Fruit fly (Drosophila melanogaster) whole organism, embryonic: ENCODE measurements around the gene CG8419.

Source experiments
- Ada2b ChIP-seq: fragments of 200-800 bp; sonication (Bioruptor generic); IDR thresholded peaks from 2 replicates; pipeline ENCODE4 v1.3.6; 2022; ENCODE audit warnings: missing biosample characterization, missing genetic modification characterization
- CG10654 ChIP-seq: fragments of 200-800 bp; sonication (Bioruptor generic); optimal IDR thresholded peaks from 2 replicates; lab custom pipeline; 2016; ENCODE audit warnings: missing biosample characterization, missing genetic modification characterization
- CG13123 ChIP-seq: fragments of 200-800 bp; sonication (Bioruptor generic); optimal IDR thresholded peaks from 2 replicates; lab custom pipeline; 2016; ENCODE audit warnings: missing biosample characterization, missing genetic modification characterization
- CG1602 ChIP-seq: fragments of 200-800 bp; sonication (Bioruptor generic); optimal IDR thresholded peaks from 3 replicates; lab custom pipeline; 2016; ENCODE audit warnings: missing biosample characterization, missing genetic modification characterization
- CG18011 ChIP-seq: fragments of 200-800 bp; sonication (Bioruptor generic); optimal IDR thresholded peaks from 2 replicates; lab custom pipeline; 2017; ENCODE audit warnings: missing biosample characterization, missing genetic modification characterization, mild to moderate bottlenecking, moderate library complexity, missing genotype
- CG3065 ChIP-seq: fragments of 200-800 bp; sonication (Bioruptor generic); optimal IDR thresholded peaks from 2 replicates; lab custom pipeline; 2016; ENCODE audit warnings: missing biosample characterization, missing genetic modification characterization
- CG32767 ChIP-seq: fragments of 200-800 bp; sonication (Bioruptor generic); IDR thresholded peaks from 2 replicates; pipeline ENCODE4 v1.3.6; 2022; ENCODE audit warnings: missing biosample characterization, missing genetic modification characterization
- CG33557 ChIP-seq: fragments of 200-800 bp; sonication (Bioruptor generic); optimal IDR thresholded peaks from 2 replicates; lab custom pipeline; 2019; ENCODE audit warnings: missing biosample characterization, mild to moderate bottlenecking, missing genetic modification characterization, moderate library complexity
- CG3995 ChIP-seq: fragments of 200-800 bp; sonication (Bioruptor generic); optimal IDR thresholded peaks from 3 replicates; lab custom pipeline; 2016; ENCODE audit warnings: missing biosample characterization, missing genetic modification characterization
- CG6272 ChIP-seq: fragments of 200-800 bp; sonication (Bioruptor generic); IDR thresholded peaks from 2 replicates; pipeline ENCODE4 v1.3.6; 2022; ENCODE audit warnings: missing biosample characterization, missing genetic modification characterization
- CG6854 ChIP-seq: fragments of 200-800 bp; sonication (Bioruptor generic); optimal IDR thresholded peaks from 3 replicates; lab custom pipeline; 2017; ENCODE audit warnings: missing biosample characterization, mild to moderate bottlenecking, missing genetic modification characterization
- CG8281 ChIP-seq: fragments of 200-800 bp; sonication (Bioruptor generic); optimal IDR thresholded peaks from 2 replicates; lab custom pipeline; 2018; ENCODE audit warnings: missing biosample characterization, mild to moderate bottlenecking, missing genetic modification characterization, moderate library complexity
- CG8290 ChIP-seq, 3 experiments: fragments of 200-800 bp; sonication (Bioruptor generic); optimal IDR thresholded peaks; 2 replicates each; lab custom pipeline; 2016 to 2019; ENCODE audit warnings: missing biosample characterization in 3 of 3, missing genetic modification characterization in 3 of 3, mild to moderate bottlenecking in 2 of 3, moderate library complexity in 1 of 3
- CG9609 ChIP-seq: fragments of 200-800 bp; sonication (Bioruptor generic); optimal IDR thresholded peaks from 3 replicates; lab custom pipeline; 2016; ENCODE audit warnings: missing biosample characterization, missing genetic modification characterization
- CG9817 ChIP-seq: fragments of 200-800 bp; sonication (Bioruptor generic); optimal IDR thresholded peaks from 2 replicates; lab custom pipeline; 2018; ENCODE audit warnings: missing biosample characterization, mild to moderate bottlenecking, missing genetic modification characterization, moderate library complexity
- CHES-1-like ChIP-seq: fragments of 200-800 bp; sonication (Bioruptor generic); optimal IDR thresholded peaks from 2 replicates; lab custom pipeline; 2016; ENCODE audit warnings: missing biosample characterization, missing genetic modification characterization
- D ChIP-seq, 2 experiments: fragments of 200-800 bp in 1 of 2; fragments of >200 bp in 1 of 2; sonication (Bioruptor generic) in 1 of 2; optimal IDR thresholded peaks; 2 replicates in 1 of 2; 3 replicates in 1 of 2; lab custom pipeline; 2017; ENCODE audit warnings: mild to moderate bottlenecking in 1 of 2, missing biosample characterization in 1 of 2, missing genetic modification characterization in 1 of 2, missing genetic modification reagents in 1 of 2
- ERR ChIP-seq: fragments of 200-800 bp; sonication (Bioruptor generic); optimal IDR thresholded peaks from 2 replicates; lab custom pipeline; 2016; ENCODE audit warnings: missing biosample characterization, missing genetic modification characterization
- Gug ChIP-seq: fragments of 200-800 bp; sonication (Bioruptor generic); IDR thresholded peaks from 4 replicates; pipeline ENCODE4 v1.3.6; 2022; ENCODE audit warnings: missing biosample characterization, missing genetic modification characterization
- H15 ChIP-seq: fragments of 200-800 bp; sonication (Bioruptor generic); IDR thresholded peaks from 3 replicates; pipeline ENCODE4 v1.3.6; 2022; ENCODE audit warnings: missing biosample characterization, missing genetic modification characterization
- H2.0 ChIP-seq: fragments of 200-800 bp; sonication (Bioruptor generic); IDR thresholded peaks from 2 replicates; pipeline ENCODE4 v1.3.6; 2022; ENCODE audit warnings: missing biosample characterization, missing genetic modification characterization
- Lpt ChIP-seq: fragments of >200 bp; optimal IDR thresholded peaks from 2 replicates; lab custom pipeline; 2018; ENCODE audit warnings: missing biosample characterization, missing genetic modification characterization
- MTF-1 ChIP-seq: fragments of 200-800 bp; sonication (Bioruptor generic); optimal IDR thresholded peaks from 2 replicates; lab custom pipeline; 2018; ENCODE audit warnings: missing biosample characterization, mild to moderate bottlenecking, missing genetic modification characterization, borderline replicate concordance
- Mrtf ChIP-seq: fragments of 200-800 bp; sonication (Bioruptor generic); IDR thresholded peaks from 3 replicates; pipeline ENCODE4 v1.3.6; 2022; ENCODE audit warnings: missing biosample characterization, missing genetic modification characterization
- Neu2 ChIP-seq: fragments of 200-800 bp; sonication (Bioruptor generic); optimal IDR thresholded peaks from 3 replicates; lab custom pipeline; 2016; ENCODE audit warnings: missing biosample characterization, missing genetic modification characterization, borderline replicate concordance
- ara ChIP-seq: fragments of 200-800 bp; sonication (Bioruptor generic); IDR thresholded peaks from 2 replicates; pipeline ENCODE4 v1.3.6; 2022; ENCODE audit warnings: missing biosample characterization, missing genetic modification characterization
- ase ChIP-seq: fragments of 200-800 bp; sonication (Bioruptor generic); IDR thresholded peaks from 3 replicates; pipeline ENCODE4 v1.3.6; 2022; ENCODE audit warnings: missing biosample characterization, missing genetic modification characterization
- bsh ChIP-seq, 2 experiments: fragments of 200-800 bp; sonication (Bioruptor generic); optimal IDR thresholded peaks; 2 replicates each; lab custom pipeline; 2017 to 2018; ENCODE audit warnings: mild to moderate bottlenecking in 2 of 2, missing biosample characterization in 2 of 2, missing genetic modification characterization in 2 of 2, moderate library complexity in 1 of 2
- cas ChIP-seq: fragments of 200-800 bp; sonication (Bioruptor generic); IDR thresholded peaks from 2 replicates; pipeline ENCODE4 v1.3.6; 2022; ENCODE audit warnings: missing biosample characterization, missing genetic modification characterization
- chm ChIP-seq: fragments of 200-800 bp; sonication (Bioruptor generic); IDR thresholded peaks from 2 replicates; pipeline ENCODE4 v1.3.6; 2022; ENCODE audit warnings: missing biosample characterization, missing genetic modification characterization
- dpn ChIP-seq, 2 experiments: fragments of 200-800 bp; sonication (Bioruptor generic); optimal IDR thresholded peaks; 3 replicates each; lab custom pipeline; 2016; ENCODE audit warnings: missing biosample characterization in 2 of 2, missing genetic modification characterization in 2 of 2
- ems ChIP-seq: fragments of 200-800 bp; sonication (Bioruptor generic); optimal IDR thresholded peaks from 3 replicates; lab custom pipeline; 2016; ENCODE audit warnings: missing biosample characterization, missing genetic modification characterization
- eve ChIP-seq, 2 experiments: fragments of >200 bp; optimal IDR thresholded peaks; 2 replicates each; lab custom pipeline; 2017; ENCODE audit warnings: missing biosample characterization in 2 of 2, missing genetic modification characterization in 2 of 2
- gfzf ChIP-seq: fragments of 200-800 bp; sonication (Bioruptor generic); optimal IDR thresholded peaks from 2 replicates; lab custom pipeline; 2016; ENCODE audit warnings: missing biosample characterization, mild to moderate bottlenecking, missing genetic modification characterization, moderate library complexity
- inv ChIP-seq: fragments of 200-800 bp; sonication (Bioruptor generic); IDR thresholded peaks from 2 replicates; pipeline ENCODE4 v1.3.6; 2022; ENCODE audit warnings: missing biosample characterization, missing genetic modification characterization; ENCODE audit not compliant: partially characterized antibody
- knrl ChIP-seq: fragments of 200-800 bp; sonication (Bioruptor generic); IDR thresholded peaks from 3 replicates; pipeline ENCODE4 v1.3.6; 2022; ENCODE audit warnings: missing biosample characterization, missing genetic modification characterization; ENCODE audit not compliant: partially characterized antibody
- nerfin-1 ChIP-seq: fragments of 200-800 bp; sonication (Bioruptor generic); optimal IDR thresholded peaks from 3 replicates; lab custom pipeline; 2019; ENCODE audit warnings: missing biosample characterization, mild to moderate bottlenecking, missing genetic modification characterization, moderate library complexity
- peb ChIP-seq: fragments of 200-800 bp; sonication (Bioruptor generic); IDR thresholded peaks from 2 replicates; pipeline ENCODE4 v1.3.6; 2022; ENCODE audit warnings: missing biosample characterization, missing genetic modification characterization
- pho ChIP-seq: fragments of 200-800 bp; sonication (Bioruptor generic); optimal IDR thresholded peaks from 2 replicates; lab custom pipeline; 2016; ENCODE audit warnings: missing biosample characterization, missing genetic modification characterization
- prd ChIP-seq, 3 experiments: fragments of >200 bp in 2 of 3; fragments of 200-800 bp in 1 of 3; sonication (Bioruptor generic) in 1 of 3; optimal IDR thresholded peaks in 2 of 3; IDR thresholded peaks in 1 of 3; 2 replicates in 2 of 3; 3 replicates in 1 of 3; pipeline versions ENCODE4 v1.3.6 to Lab custom; 2017 to 2022; ENCODE audit warnings: missing biosample characterization in 1 of 3, missing genetic modification characterization in 1 of 3
- ro ChIP-seq: fragments of 200-800 bp; sonication (Bioruptor generic); IDR thresholded peaks from 2 replicates; pipeline ENCODE4 v1.3.6; 2022; ENCODE audit warnings: missing biosample characterization, missing genetic modification characterization
- run ChIP-seq: fragments of 200-800 bp; sonication (Bioruptor generic); optimal IDR thresholded peaks from 3 replicates; lab custom pipeline; 2018; ENCODE audit warnings: missing biosample characterization, mild to moderate bottlenecking, missing genetic modification characterization
- schlank ChIP-seq: fragments of 200-800 bp; sonication (Bioruptor generic); optimal IDR thresholded peaks from 2 replicates; lab custom pipeline; 2018; ENCODE audit warnings: missing biosample characterization, mild to moderate bottlenecking, missing genetic modification characterization
- scrt ChIP-seq: fragments of 200-800 bp; sonication (Bioruptor generic); optimal IDR thresholded peaks from 2 replicates; lab custom pipeline; 2018; ENCODE audit warnings: missing biosample characterization, mild to moderate bottlenecking, missing genetic modification characterization, moderate library complexity
- shn ChIP-seq: fragments of 200-800 bp; sonication (Bioruptor generic); optimal IDR thresholded peaks from 3 replicates; lab custom pipeline; 2016; ENCODE audit warnings: missing biosample characterization, missing genetic modification characterization
- slou ChIP-seq: fragments of 200-800 bp; sonication (Bioruptor generic); optimal IDR thresholded peaks from 3 replicates; lab custom pipeline; 2016; ENCODE audit warnings: missing biosample characterization, missing genetic modification characterization
- ttk ChIP-seq: fragments of 200-800 bp; sonication (Bioruptor generic); IDR thresholded peaks from 2 replicates; pipeline ENCODE4 v2.1.2; 2022; ENCODE audit warnings: missing biosample characterization, missing genetic modification characterization
- wdn ChIP-seq: fragments of 200-800 bp; sonication (Bioruptor generic); IDR thresholded peaks from 2 replicates; pipeline ENCODE4 v1.3.6; 2022; ENCODE audit warnings: missing biosample characterization, missing genetic modification characterization
- zfh1 ChIP-seq: fragments of 200-800 bp; sonication (Bioruptor generic); IDR thresholded peaks from 3 replicates; pipeline ENCODE4 v1.3.6; 2022; ENCODE audit warnings: missing biosample characterization, missing genetic modification characterization

The CG8419 gene

dm6 chr2L:8156682-8157081 is 49.3 kb upstream of the CG8419 start (continued):
- TF ChIP-seq CG8290 (GFP tag; optimal IDR thresholded peaks at IDR 0.05; lab: Kevin White, UChicago), result peak; percentile 26
- TF ChIP-seq CG8290 (tag; optimal IDR thresholded peaks at IDR 0.05; lab: Kevin White, UChicago), result peak in 1 of 2 experiments; percentile 83
- peak; percentile 95 for TF ChIP-seq scrt (GFP tag; lab: Kevin White, UChicago)
- no peak for TF ChIP-seq prd (optimal IDR thresholded peaks at IDR 0.05; lab: Kevin White, UChicago)
- peak; percentile 73 for TF ChIP-seq prd (GFP tag; IDR thresholded peaks at IDR 0.05; lab: Robert Waterston, UW)
- no peak for TF ChIP-seq D (optimal IDR thresholded peaks at IDR 0.05; lab: Kevin White, UChicago)
- peak; percentile 40 for TF ChIP-seq D (GFP tag; optimal IDR thresholded peaks at IDR 0.05; lab: Kevin White, UChicago)
- TF ChIP-seq gfzf (GFP tag; lab: Kevin White, UChicago), result peak; percentile 23
- peak; percentile 34; the same call in 1 of the 4 replicates for TF ChIP-seq Gug (GFP tag; lab: Robert Waterston, UW)
- peak; percentile 66; the same call in 1 of the 2 replicates for TF ChIP-seq cas (GFP tag; lab: Robert Waterston, UW)
- TF ChIP-seq H2.0 (GFP tag; lab: Robert Waterston, UW), result peak; percentile 41; the same call in 1 of the 2 replicates
- TF ChIP-seq CG3065 (GFP tag; lab: Kevin White, UChicago), result peak; percentile 25
- TF ChIP-seq CG9609, result peak; percentile 41
- TF ChIP-seq peb (GFP tag; lab: Robert Waterston, UW), result peak; percentile 61; the same call in 1 of the 2 replicates
- TF ChIP-seq CG33557, result peak; percentile 34
- TF ChIP-seq dpn (GFP tag; optimal IDR thresholded peaks at IDR 0.05; lab: Kevin White, UChicago), result peak; percentile 71 to 76
- TF ChIP-seq Lpt, result no peak
- TF ChIP-seq ERR (GFP tag; lab: Kevin White, UChicago), result no peak
- no peak for TF ChIP-seq ttk (GFP tag; lab: Robert Waterston, UW)
- TF ChIP-seq CG9817, result peak; percentile 80
- peak; percentile 78 for TF ChIP-seq ems (GFP tag; lab: Kevin White, UChicago)
- TF ChIP-seq pho (GFP tag; lab: Kevin White, UChicago), result peak; percentile 72
- TF ChIP-seq CG1602, result no peak
- peak; percentile 68 for TF ChIP-seq CG10654 (GFP tag; lab: Kevin White, UChicago)
- TF ChIP-seq Ada2b (GFP tag; lab: Robert Waterston, UW), result peak; percentile 51; the same call in 1 of the 2 replicates
- TF ChIP-seq slou (GFP tag; lab: Kevin White, UChicago), result peak; percentile 71
- TF ChIP-seq Mrtf (GFP tag; lab: Robert Waterston, UW), result no peak
- TF ChIP-seq zfh1 (GFP tag; lab: Robert Waterston, UW), result peak; percentile 70; the same call in 2 of the 3 replicates
- TF ChIP-seq CG3995 (GFP tag; lab: Kevin White, UChicago), result peak; percentile 40
- peak; percentile 3 for TF ChIP-seq schlank (tag; lab: Kevin White, UChicago)
- peak; percentile 69 for TF ChIP-seq nerfin-1 (tag; lab: Kevin White, UChicago)
- no peak for TF ChIP-seq Neu2 (GFP tag; lab: Kevin White, UChicago)
- TF ChIP-seq chm (GFP tag; lab: Robert Waterston, UW), result 0 out of 2 replicates have a peak, but pooled peaks have one; percentile 18
- TF ChIP-seq CHES-1-like, result peak; percentile 71
- no peak for TF ChIP-seq knrl (GFP tag; lab: Robert Waterston, UW)
- TF ChIP-seq H15 (GFP tag; lab: Robert Waterston, UW), result peak; percentile 47; the same call in 2 of the 3 replicates
- peak; percentile 24 for TF ChIP-seq CG13123
- TF ChIP-seq bsh (GFP tag; optimal IDR thresholded peaks at IDR 0.05; lab: Kevin White, UChicago), result no peak
- peak; percentile 44; the same call in 1 of the 2 replicates for TF ChIP-seq CG32767 (GFP tag; lab: Robert Waterston, UW)
- peak; percentile 62 for TF ChIP-seq shn (GFP tag; lab: Kevin White, UChicago)
- no peak for TF ChIP-seq eve (GFP tag; optimal IDR thresholded peaks at IDR 0.05; lab: Kevin White, UChicago)
- 0 out of 3 replicates have a peak, but pooled peaks have one; percentile 47 for TF ChIP-seq ase
- peak; percentile 39 for TF ChIP-seq run (tag; lab: Kevin White, UChicago)
- peak; percentile 59 for TF ChIP-seq ara
- TF ChIP-seq CG8281 (tag; lab: Kevin White, UChicago), result no peak
- TF ChIP-seq CG6854 (GFP tag; lab: Kevin White, UChicago), result peak; percentile 53
- peak; percentile 57 for TF ChIP-seq CG6272 (GFP tag; lab: Robert Waterston, UW)
- peak; percentile 63 for TF ChIP-seq CG18011 (GFP tag; lab: Kevin White, UChicago)
- TF ChIP-seq wdn (GFP tag; lab: Robert Waterston, UW), result 0 out of 2 replicates have a peak, but pooled peaks have one; percentile 50
- peak; percentile 47 for TF ChIP-seq MTF-1 (GFP tag; lab: Kevin White, UChicago)
- TF ChIP-seq inv (GFP tag; lab: Robert Waterston, UW), result no peak
- TF ChIP-seq ro (GFP tag; lab: Robert Waterston, UW), result no peak
